Worm (Caenorhabditis elegans) whole organism, mixed stage, embryonic: ENCODE results near the gene ndub-8.

Source experiments
- blmp-1 ChIP-seq: fragments of 150-350 bp; optimal IDR thresholded peaks from 2 replicates; lab custom pipeline; 2014; ENCODE audit warnings: missing biosample characterization, missing genetic modification characterization
- ceh-39 ChIP-seq: fragments of 150-350 bp; optimal IDR thresholded peaks from 2 replicates; lab custom pipeline; 2014; ENCODE audit warnings: missing biosample characterization, missing genetic modification characterization
- drap-1 ChIP-seq: fragments of 200-800 bp; sonication (Bioruptor generic); optimal IDR thresholded peaks from 3 replicates; lab custom pipeline; 2018; ENCODE audit warnings: mild to moderate bottlenecking, missing genetic modification characterization, missing compliant biosample characterization
- elt-3 ChIP-seq: fragments of 150-350 bp; optimal IDR thresholded peaks from 2 replicates; lab custom pipeline; 2014; ENCODE audit warnings: missing biosample characterization, missing genetic modification characterization
- hlh-1 ChIP-seq: fragments of 150-350 bp; optimal IDR thresholded peaks from 2 replicates; lab custom pipeline; 2014; ENCODE audit warnings: missing biosample characterization, missing genetic modification reagents, missing genetic modification characterization
- lin-13 ChIP-seq: fragments of 150-350 bp; optimal IDR thresholded peaks from 2 replicates; lab custom pipeline; 2014; ENCODE audit warnings: missing biosample characterization, missing genetic modification characterization
- nhr-12 ChIP-seq: fragments of 150-350 bp; optimal IDR thresholded peaks from 2 replicates; lab custom pipeline; 2014; ENCODE audit warnings: missing biosample characterization, missing genetic modification characterization
- nhr-237 ChIP-seq: fragments of 150-350 bp; optimal IDR thresholded peaks from 2 replicates; lab custom pipeline; 2014; ENCODE audit warnings: missing biosample characterization, missing genetic modification characterization
- pha-4 ChIP-seq: fragments of 150-350 bp; optimal IDR thresholded peaks from 2 replicates; lab custom pipeline; 2018; ENCODE audit warnings: missing biosample characterization, missing genetic modification reagents, missing genetic modification characterization
- sem-2 ChIP-seq: fragments of 200-800 bp; sonication (Bioruptor generic); optimal IDR thresholded peaks from 2 replicates; lab custom pipeline; 2018; ENCODE audit warnings: mild to moderate bottlenecking, missing genetic modification characterization, missing compliant biosample characterization
- unc-39 ChIP-seq: fragments of 150-350 bp; optimal IDR thresholded peaks from 2 replicates; lab custom pipeline; 2014; ENCODE audit warnings: missing biosample characterization, missing genetic modification characterization
- unc-62 ChIP-seq: fragments of 150-350 bp; optimal IDR thresholded peaks from 2 replicates; lab custom pipeline; 2014; ENCODE audit warnings: missing biosample characterization, missing genetic modification reagents, missing genetic modification characterization

DNA sequence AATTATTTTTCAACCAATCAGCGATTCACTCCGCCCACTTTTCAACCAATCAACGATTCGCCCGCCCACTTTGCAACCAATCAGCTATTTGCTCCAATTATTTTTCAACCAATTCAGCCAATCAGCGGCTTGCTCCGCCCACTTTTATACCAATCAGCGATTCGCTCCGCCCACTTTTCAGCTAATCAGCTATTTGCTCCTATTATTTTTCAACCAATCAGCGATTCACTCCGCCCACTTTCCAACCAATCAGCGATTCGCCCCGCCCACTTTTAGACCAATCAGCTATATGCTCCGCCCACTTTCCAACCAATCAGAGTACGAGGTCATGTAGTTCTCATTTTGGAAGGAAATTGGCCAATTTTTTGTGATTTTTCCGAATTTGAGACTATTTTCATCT is 17.3 kb upstream of the ndub-8 start:
- TF ChIP-seq elt-3 (no peak), ceh-39 (tag; lab: Kevin White, UChicago) (no peak), lin-13 (tag; lab: Kevin White, UChicago) (no peak), unc-62 (GFP tag; lab: Kevin White, UChicago) (no peak), nhr-237 (tag; lab: Kevin White, UChicago) (no peak), nhr-12 (tag; lab: Kevin White, UChicago) (no peak), blmp-1 (tag; lab: Kevin White, UChicago) (no peak), unc-39 (tag; lab: Kevin White, UChicago) (no peak), sem-2 (GFP tag; lab: Kevin White, UChicago) (no peak), pha-4 (tag; lab: Kevin White, UChicago) (no peak), drap-1 (GFP tag; lab: Kevin White, UChicago) (no peak), hlh-1 (tag; lab: Kevin White, UChicago) (no peak)
